Fruit fly (Drosophila melanogaster) whole organism, prepupa: ENCODE data around the gene CG15403.
A peak's percentile ranks its signal among the peaks of the same experiment; 100 is the strongest.

ENCODE experiments used
- CG10631 ChIP-seq: fragments of 200-800 bp; sonication (Bioruptor generic); optimal IDR thresholded peaks from 2 replicates; lab custom pipeline; 2016; ENCODE audit warnings: missing biosample characterization, missing genetic modification characterization
- CG10669 ChIP-seq: fragments of 200-800 bp; sonication (Bioruptor generic); optimal IDR thresholded peaks from 3 replicates; lab custom pipeline; 2018; ENCODE audit warnings: missing biosample characterization, mild to moderate bottlenecking, missing genetic modification characterization, moderate library complexity
- CG11294 ChIP-seq: fragments of 200-800 bp; sonication (Bioruptor generic); IDR thresholded peaks from 2 replicates; pipeline ENCODE4 v1.3.6; 2022; ENCODE audit warnings: missing biosample characterization, missing genetic modification characterization
- CG11762 ChIP-seq: fragments of 200-800 bp; sonication (Bioruptor generic); optimal IDR thresholded peaks from 3 replicates; lab custom pipeline; 2016; ENCODE audit warnings: missing biosample characterization, missing genetic modification characterization; ENCODE audit not compliant: insufficient read depth
- CG15336 ChIP-seq: fragments of 200-800 bp; sonication (Bioruptor generic); IDR thresholded peaks from 2 replicates; pipeline ENCODE4 v1.3.6; 2022; ENCODE audit warnings: missing biosample characterization, missing genetic modification characterization
- CG1621 ChIP-seq: fragments of 200-800 bp; sonication (Bioruptor generic); optimal IDR thresholded peaks from 3 replicates; lab custom pipeline; 2018; ENCODE audit warnings: missing biosample characterization, mild to moderate bottlenecking, missing genetic modification characterization
- CG3032 ChIP-seq: fragments of 200-800 bp; optimal IDR thresholded peaks from 2 replicates; lab custom pipeline; 2019; ENCODE audit warnings: missing biosample characterization, mild to moderate bottlenecking, missing genetic modification characterization, moderate library complexity
- CG31627 ChIP-seq: fragments of 200-800 bp; sonication (Bioruptor generic); optimal IDR thresholded peaks from 3 replicates; lab custom pipeline; 2016; ENCODE audit warnings: missing biosample characterization, missing genetic modification characterization
- CG32006 ChIP-seq: fragments of 200-800 bp; sonication (Bioruptor generic); optimal IDR thresholded peaks from 3 replicates; lab custom pipeline; 2017; ENCODE audit warnings: missing biosample characterization, mild to moderate bottlenecking, missing genetic modification characterization
- CG34406 ChIP-seq: fragments of 200-800 bp; sonication (Bioruptor generic); optimal IDR thresholded peaks from 3 replicates; lab custom pipeline; 2016; ENCODE audit warnings: missing biosample characterization, missing genetic modification characterization
- CG3919 ChIP-seq: fragments of 200-800 bp; sonication (Bioruptor generic); optimal IDR thresholded peaks from 3 replicates; lab custom pipeline; 2016; ENCODE audit warnings: missing biosample characterization, missing genetic modification characterization
- CG4318 ChIP-seq: fragments of 200-800 bp; sonication (Bioruptor generic); optimal IDR thresholded peaks from 3 replicates; lab custom pipeline; 2017; ENCODE audit warnings: missing biosample characterization, mild to moderate bottlenecking, missing genetic modification characterization
- CG6276 ChIP-seq: fragments of 200-800 bp; sonication (Bioruptor generic); optimal IDR thresholded peaks from 2 replicates; lab custom pipeline; 2017; ENCODE audit warnings: missing biosample characterization, mild to moderate bottlenecking, missing genetic modification characterization
- CG7368 ChIP-seq: fragments of 200-800 bp; sonication (Bioruptor generic); optimal IDR thresholded peaks from 3 replicates; lab custom pipeline; 2016; ENCODE audit warnings: missing biosample characterization, missing genetic modification characterization
- CG8119 ChIP-seq: fragments of 200-800 bp; sonication (Bioruptor generic); IDR thresholded peaks from 3 replicates; pipeline ENCODE4 v1.3.6; 2022; ENCODE audit warnings: missing biosample characterization, missing genetic modification characterization
- CG8319 ChIP-seq: fragments of 200-800 bp; sonication (Bioruptor generic); optimal IDR thresholded peaks from 3 replicates; lab custom pipeline; 2016; ENCODE audit warnings: missing biosample characterization, missing genetic modification characterization
- CG8632 ChIP-seq: fragments of 200-800 bp; sonication (Bioruptor generic); optimal IDR thresholded peaks from 3 replicates; lab custom pipeline; 2016; ENCODE audit warnings: missing biosample characterization, missing genetic modification characterization
- CG9139 ChIP-seq: fragments of 200-800 bp; sonication (Bioruptor generic); optimal IDR thresholded peaks from 3 replicates; lab custom pipeline; 2017; ENCODE audit warnings: missing biosample characterization, mild to moderate bottlenecking, missing genetic modification characterization
- Eip75B ChIP-seq: fragments of 200-800 bp; sonication (Bioruptor generic); optimal IDR thresholded peaks from 3 replicates; lab custom pipeline; 2016; ENCODE audit warnings: missing biosample characterization, missing genetic modification characterization
- Eip78C ChIP-seq: fragments of 200-800 bp; sonication (Bioruptor generic); peaks from one replicate; lab custom pipeline; 2016; ENCODE audit warnings: missing biosample characterization, missing genetic modification characterization
- Eip93F ChIP-seq: fragments of 200-800 bp; sonication (Bioruptor generic); optimal IDR thresholded peaks from 2 replicates; lab custom pipeline; 2016; ENCODE audit warnings: missing biosample characterization, mild to moderate bottlenecking, missing genetic modification characterization
- Ets21C ChIP-seq: fragments of 200-800 bp; sonication (Bioruptor generic); optimal IDR thresholded peaks from 3 replicates; lab custom pipeline; 2016; ENCODE audit warnings: missing biosample characterization, missing genetic modification characterization
- Gug ChIP-seq: fragments of 200-800 bp; sonication (Bioruptor generic); IDR thresholded peaks from 2 replicates; pipeline ENCODE4 v1.3.6; 2022; ENCODE audit warnings: missing biosample characterization, missing genetic modification characterization
- Lpt ChIP-seq: fragments of 200-800 bp; sonication (Bioruptor generic); optimal IDR thresholded peaks from 3 replicates; lab custom pipeline; 2016; ENCODE audit warnings: missing biosample characterization, missing genetic modification characterization
- Met ChIP-seq: fragments of 200-800 bp; sonication (Bioruptor generic); optimal IDR thresholded peaks from 3 replicates; lab custom pipeline; 2016; ENCODE audit warnings: missing biosample characterization, missing genetic modification characterization
- OdsH ChIP-seq: fragments of 200-800 bp; sonication (Bioruptor generic); optimal IDR thresholded peaks from 3 replicates; lab custom pipeline; 2016; ENCODE audit warnings: missing biosample characterization, missing genetic modification characterization
- Smox ChIP-seq: fragments of 200-800 bp; sonication (Bioruptor generic); optimal IDR thresholded peaks from 3 replicates; lab custom pipeline; 2016; ENCODE audit warnings: missing biosample characterization, missing genetic modification characterization
- Sox102F ChIP-seq: fragments of 200-800 bp; sonication (Bioruptor generic); optimal IDR thresholded peaks from 2 replicates; lab custom pipeline; 2016; ENCODE audit warnings: missing biosample characterization, mild to moderate bottlenecking, missing genetic modification characterization
- Sox14 ChIP-seq: fragments of 200-800 bp; sonication (Bioruptor generic); optimal IDR thresholded peaks from 3 replicates; lab custom pipeline; 2016; ENCODE audit warnings: missing biosample characterization, missing genetic modification characterization
- achi ChIP-seq: fragments of 200-800 bp; sonication (Bioruptor generic); optimal IDR thresholded peaks from 3 replicates; lab custom pipeline; 2016; ENCODE audit warnings: missing biosample characterization, missing genetic modification characterization
- acj6 ChIP-seq: fragments of 200-800 bp; sonication (Bioruptor generic); optimal IDR thresholded peaks from 3 replicates; lab custom pipeline; 2016; ENCODE audit warnings: missing biosample characterization, missing genetic modification characterization
- cyc ChIP-seq: fragments of 200-800 bp; sonication (Bioruptor generic); optimal IDR thresholded peaks from 3 replicates; lab custom pipeline; 2016; ENCODE audit warnings: missing biosample characterization, missing genetic modification characterization
- dac ChIP-seq: fragments of 200-800 bp; sonication (Bioruptor generic); optimal IDR thresholded peaks from 2 replicates; lab custom pipeline; 2017; ENCODE audit warnings: missing biosample characterization, mild to moderate bottlenecking, missing genetic modification characterization
- eg ChIP-seq: fragments of 200-800 bp; sonication (Bioruptor generic); IDR thresholded peaks from 3 replicates; pipeline ENCODE4 v1.3.6; 2022; ENCODE audit warnings: missing biosample characterization, missing genetic modification characterization
- fd59A ChIP-seq: fragments of 200-800 bp; sonication (Bioruptor generic); optimal IDR thresholded peaks from 2 replicates; lab custom pipeline; 2017; ENCODE audit warnings: missing biosample characterization, mild to moderate bottlenecking, missing genetic modification characterization, missing genetic modification reagents
- fkh ChIP-seq: fragments of 200-800 bp; sonication (Bioruptor generic); optimal IDR thresholded peaks from 3 replicates; lab custom pipeline; 2017; ENCODE audit warnings: missing biosample characterization, mild to moderate bottlenecking, missing genetic modification characterization, moderate library complexity
- lz ChIP-seq: fragments of 200-800 bp; sonication (Bioruptor generic); optimal IDR thresholded peaks from 3 replicates; lab custom pipeline; 2016; ENCODE audit warnings: missing biosample characterization, missing genetic modification characterization
- pdm3 ChIP-seq: fragments of 200-800 bp; sonication (Bioruptor generic); optimal IDR thresholded peaks from 3 replicates; lab custom pipeline; 2016; ENCODE audit warnings: missing biosample characterization, missing genetic modification characterization
- salr ChIP-seq, 2 experiments: fragments of 200-800 bp; sonication (Bioruptor generic); optimal IDR thresholded peaks; 3 replicates each; lab custom pipeline; 2016 to 2018; ENCODE audit warnings: missing biosample characterization in 2 of 2, missing genetic modification characterization in 2 of 2, mild to moderate bottlenecking in 1 of 2
- spab ChIP-seq: fragments of 200-800 bp; sonication (Bioruptor generic); optimal IDR thresholded peaks from 2 replicates; lab custom pipeline; 2017; ENCODE audit warnings: missing biosample characterization, mild to moderate bottlenecking, missing genetic modification characterization, missing genetic modification reagents
- ss ChIP-seq, 2 experiments: fragments of 200-800 bp; sonication (Bioruptor generic); optimal IDR thresholded peaks; 2 replicates in 1 of 2; 3 replicates in 1 of 2; lab custom pipeline; 2017 to 2018; ENCODE audit warnings: mild to moderate bottlenecking in 2 of 2, missing biosample characterization in 2 of 2, missing genetic modification characterization in 2 of 2, moderate library complexity in 1 of 2
- svp ChIP-seq: fragments of 200-800 bp; sonication (Bioruptor generic); peaks from one replicate; lab custom pipeline; 2016; ENCODE audit warnings: missing biosample characterization, missing genetic modification characterization
- topi ChIP-seq: fragments of 200-800 bp; sonication (Bioruptor generic); optimal IDR thresholded peaks from 3 replicates; lab custom pipeline; 2016; ENCODE audit warnings: missing biosample characterization, missing genetic modification characterization
- vri ChIP-seq: fragments of 200-800 bp; sonication (Bioruptor generic); optimal IDR thresholded peaks from 3 replicates; lab custom pipeline; 2016; ENCODE audit warnings: missing biosample characterization, mild to moderate bottlenecking, missing genetic modification characterization

The CG15403 gene

DNA sequence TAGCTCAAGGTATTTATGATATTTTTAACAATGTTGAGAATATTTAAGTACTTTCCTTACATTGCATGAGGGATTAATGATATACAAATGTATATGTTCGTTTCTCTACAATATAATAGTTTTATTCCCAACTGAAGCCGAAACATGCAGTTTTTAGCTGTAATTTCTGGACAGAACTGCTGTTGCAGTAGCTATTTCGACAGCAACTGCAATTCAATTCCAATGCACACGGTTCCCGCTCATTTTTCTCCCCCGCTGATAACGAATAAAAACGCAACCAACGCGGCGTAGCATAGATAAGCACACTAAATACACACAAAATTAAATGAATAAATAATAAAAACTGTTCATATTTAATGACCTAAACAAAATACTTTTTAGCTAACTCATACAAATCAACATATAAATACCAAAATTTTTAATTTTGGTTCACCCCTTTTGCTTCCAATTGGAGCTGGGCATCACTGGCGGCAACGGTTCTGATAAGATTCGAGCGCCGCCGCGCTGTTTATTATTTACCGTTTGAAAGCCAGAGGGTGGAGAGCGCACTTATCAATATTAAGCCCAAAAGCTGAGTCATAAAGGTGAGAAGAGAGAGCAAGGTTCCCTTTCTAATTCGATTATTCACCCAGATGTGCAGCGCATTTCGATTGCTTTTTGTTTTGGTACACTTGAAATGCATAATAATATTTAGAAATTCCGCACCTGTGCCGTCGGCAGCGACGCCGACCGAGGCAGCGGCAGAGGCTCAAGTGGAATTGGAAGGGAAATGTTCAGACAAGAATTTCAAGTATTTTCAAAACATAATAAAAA lies 30.0 kb downstream of the CG15403 start (continued):
- TF ChIP-seq OdsH (GFP tag; lab: Kevin White, UChicago) (peak; percentile 34), Lpt (GFP tag; lab: Kevin White, UChicago) (no peak), vri (GFP tag; lab: Kevin White, UChicago) (peak; percentile 60), ss (GFP tag; optimal IDR thresholded peaks at IDR 0.05; lab: Kevin White, UChicago) (no peak), fkh (GFP tag; lab: Kevin White, UChicago) (peak; percentile 79), Gug (peak; percentile 8; the same call in 1 of the 2 replicates), CG15336 (GFP tag; lab: Robert Waterston, UW) (peak; percentile 31; the same call in 1 of the 2 replicates), Sox102F (GFP tag; lab: Kevin White, UChicago) (no peak), CG34406 (GFP tag; lab: Kevin White, UChicago) (peak; percentile 17), dac (GFP tag; lab: Kevin White, UChicago) (no peak), achi (GFP tag; lab: Kevin White, UChicago) (peak; percentile 4), CG9139 (GFP tag; lab: Kevin White, UChicago) (no peak), CG8632 (no peak), CG3919 (GFP tag; lab: Kevin White, UChicago) (peak; percentile 9), cyc (GFP tag; lab: Kevin White, UChicago) (no peak), Met (peak; percentile 19), Smox (GFP tag; lab: Kevin White, UChicago) (peak; percentile 57), spab (GFP tag; lab: Kevin White, UChicago) (no peak), CG6276 (no peak), CG10631 (GFP tag; lab: Kevin White, UChicago) (peak; percentile 31)

DNA sequence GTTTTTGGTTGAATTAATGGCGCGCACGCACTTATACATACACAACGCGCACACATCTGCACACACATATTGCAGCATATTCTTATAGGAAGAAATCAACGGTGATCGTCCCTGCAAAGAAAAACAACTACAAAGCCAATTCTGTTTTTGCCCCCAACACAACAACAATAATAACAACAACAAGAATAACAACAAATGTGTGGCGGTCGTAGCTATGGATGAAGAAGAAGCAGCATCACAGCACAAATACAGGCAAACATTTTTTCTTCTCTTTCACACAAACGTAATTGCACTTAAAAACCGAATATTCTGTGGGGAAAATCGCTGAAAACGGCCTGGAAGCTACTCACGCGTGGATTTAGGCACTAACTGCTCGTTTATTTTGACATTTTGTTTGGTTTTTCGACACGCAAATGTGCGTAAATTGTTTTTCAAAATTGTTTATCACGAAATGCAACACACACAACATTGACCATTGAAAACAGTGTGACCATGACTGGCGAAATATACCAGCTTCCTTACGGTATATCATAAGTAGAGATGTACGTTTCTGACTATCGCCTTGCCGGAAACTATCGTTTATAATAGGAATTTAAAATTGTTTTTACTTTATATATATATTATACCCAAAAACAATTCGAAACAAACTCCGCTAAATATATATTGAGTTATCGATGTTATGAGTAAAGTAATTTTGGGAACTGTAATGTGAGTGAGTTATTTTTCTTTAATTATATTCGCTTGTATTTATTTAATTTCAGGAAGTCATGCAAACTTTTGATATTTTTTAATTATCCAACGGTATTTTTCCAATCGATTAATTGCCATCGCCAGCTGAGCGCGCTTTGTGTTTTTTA lies 30.9 kb downstream of the CG15403 start, which contains the start of the genes Mad and gkt:
Gene Mad (minus strand): TSS at position 500 of the 857 bp plus-strand sequence.
Gene gkt (plus strand): TSS at position 807 of the 857 bp plus-strand sequence.
- no peak for TF ChIP-seq Eip75B (GFP tag; lab: Kevin White, UChicago)
- TF ChIP-seq lz (GFP tag; lab: Kevin White, UChicago) = no peak
- TF ChIP-seq CG32006 (GFP tag; lab: Kevin White, UChicago) = peak; percentile 0
- TF ChIP-seq CG4318 (GFP tag; lab: Kevin White, UChicago) = no peak
- no peak for TF ChIP-seq OdsH (GFP tag; lab: Kevin White, UChicago)
- no peak for TF ChIP-seq achi (GFP tag; lab: Kevin White, UChicago)
- TF ChIP-seq acj6 = peak; percentile 61
- TF ChIP-seq eg (GFP tag; lab: Robert Waterston, UW) = peak; percentile 50; the same call in 1 of the 3 replicates
- no peak for TF ChIP-seq CG11762 (GFP tag; lab: Kevin White, UChicago)
- TF ChIP-seq CG15336 (GFP tag; lab: Robert Waterston, UW) = peak; percentile 6; the same call in 1 of the 2 replicates
- TF ChIP-seq CG10669 (GFP tag; lab: Kevin White, UChicago) = no peak
- no peak for TF ChIP-seq Eip93F (GFP tag; lab: Kevin White, UChicago)
- no peak for TF ChIP-seq topi (GFP tag; lab: Kevin White, UChicago)
- no peak for TF ChIP-seq CG31627 (GFP tag; lab: Kevin White, UChicago)
- no peak for TF ChIP-seq CG1621 (tag; lab: Kevin White, UChicago)
- TF ChIP-seq ss (GFP tag; optimal IDR thresholded peaks at IDR 0.05; lab: Kevin White, UChicago) = peak; percentile 32 to 40
- no peak for TF ChIP-seq Lpt (GFP tag; lab: Kevin White, UChicago)
- no peak for TF ChIP-seq CG7368 (GFP tag; lab: Kevin White, UChicago)
- TF ChIP-seq CG34406 (GFP tag; lab: Kevin White, UChicago) = no peak
- peak; percentile 49; the same call in 1 of the 3 replicates for TF ChIP-seq CG8119 (GFP tag; lab: Robert Waterston, UW)
- TF ChIP-seq pdm3 (GFP tag; lab: Kevin White, UChicago) = no peak
- no peak for TF ChIP-seq salr (GFP tag; optimal IDR thresholded peaks at IDR 0.05; lab: Kevin White, UChicago)
- TF ChIP-seq Eip78C (GFP tag; lab: Kevin White, UChicago) = peak; percentile 39
- peak; percentile 14 for TF ChIP-seq CG10631 (GFP tag; lab: Kevin White, UChicago)
- TF ChIP-seq Met = no peak
- no peak for TF ChIP-seq CG3032 (tag; lab: Kevin White, UChicago)
- TF ChIP-seq Sox102F (GFP tag; lab: Kevin White, UChicago) = no peak
- no peak for TF ChIP-seq CG3919 (GFP tag; lab: Kevin White, UChicago)
- no peak for TF ChIP-seq svp (GFP tag; lab: Kevin White, UChicago)
- peak; percentile 12 for TF ChIP-seq CG6276
- no peak for TF ChIP-seq CG8319 (GFP tag; lab: Kevin White, UChicago)
- 0 out of 2 replicates have a peak, but pooled peaks have one; percentile 11 for TF ChIP-seq Gug
- no peak for TF ChIP-seq CG11294
- TF ChIP-seq Sox14 (GFP tag; lab: Kevin White, UChicago) = no peak
- TF ChIP-seq CG9139 (GFP tag; lab: Kevin White, UChicago) = peak; percentile 26
- TF ChIP-seq Ets21C (GFP tag; lab: Kevin White, UChicago) = no peak
- TF ChIP-seq fd59A (GFP tag; lab: Kevin White, UChicago) = no peak
